Fruit fly (Drosophila melanogaster) whole organism, embryonic: ENCODE measurements around the gene cic.

Experiments used
- CG10209 ChIP-seq: fragments of 200-800 bp; sonication (Bioruptor generic); optimal IDR thresholded peaks from 3 replicates; lab custom pipeline; 2017; ENCODE audit warnings: missing biosample characterization, mild to moderate bottlenecking, missing genetic modification characterization, missing genetic modification reagents
- CG10979 ChIP-seq: fragments of 200-800 bp; sonication (Bioruptor generic); optimal IDR thresholded peaks from 2 replicates; lab custom pipeline; 2018; ENCODE audit warnings: missing biosample characterization, mild to moderate bottlenecking, missing genetic modification characterization, moderate library complexity
- CG11247 ChIP-seq: fragments of 200-800 bp; sonication (Bioruptor generic); IDR thresholded peaks from 2 replicates; pipeline ENCODE4 v1.3.6; 2022; ENCODE audit warnings: missing biosample characterization, missing genetic modification characterization
- CG11504 ChIP-seq: fragments of 200-800 bp; sonication (Bioruptor generic); optimal IDR thresholded peaks from 3 replicates; lab custom pipeline; 2019; ENCODE audit warnings: missing biosample characterization, mild to moderate bottlenecking, missing genetic modification characterization, moderate library complexity
- CG11560 ChIP-seq: fragments of 200-800 bp; sonication (Bioruptor generic); IDR thresholded peaks from 3 replicates; pipeline ENCODE4 v1.3.6; 2022; ENCODE audit warnings: missing biosample characterization, missing genetic modification characterization
- CG14441 ChIP-seq: fragments of 200-800 bp; sonication (Bioruptor generic); IDR thresholded peaks from 2 replicates; pipeline ENCODE4 v1.3.6; 2022; ENCODE audit warnings: missing biosample characterization, missing genetic modification characterization
- CG14965 ChIP-seq: fragments of 200-800 bp; sonication (Bioruptor generic); optimal IDR thresholded peaks from 2 replicates; lab custom pipeline; 2016; ENCODE audit warnings: missing biosample characterization, missing genetic modification characterization, borderline replicate concordance
- CG17328 ChIP-seq: fragments of 200-800 bp; sonication (Bioruptor generic); IDR thresholded peaks from 2 replicates; pipeline ENCODE4 v1.3.6; 2022; ENCODE audit warnings: missing biosample characterization, missing genetic modification characterization
- CG17359 ChIP-seq: fragments of 200-800 bp; sonication (Bioruptor generic); optimal IDR thresholded peaks from 3 replicates; lab custom pipeline; 2018; ENCODE audit warnings: missing biosample characterization, mild to moderate bottlenecking, missing genetic modification characterization, moderate library complexity
- CG2678 ChIP-seq: fragments of 200-800 bp; sonication (Bioruptor generic); optimal IDR thresholded peaks from 3 replicates; lab custom pipeline; 2019; ENCODE audit warnings: missing biosample characterization, mild to moderate bottlenecking, missing genetic modification characterization, moderate library complexity
- CG30403 ChIP-seq: fragments of 200-800 bp; sonication (Bioruptor generic); optimal IDR thresholded peaks from 3 replicates; lab custom pipeline; 2016; ENCODE audit warnings: missing biosample characterization, missing genetic modification characterization
- CG3995 ChIP-seq: fragments of 200-800 bp; sonication (Bioruptor generic); optimal IDR thresholded peaks from 3 replicates; lab custom pipeline; 2016; ENCODE audit warnings: missing biosample characterization, missing genetic modification characterization
- CG42726 ChIP-seq: fragments of 200-800 bp; sonication (Bioruptor generic); IDR thresholded peaks from 2 replicates; pipeline ENCODE4 v1.3.6; 2022; ENCODE audit warnings: missing biosample characterization, missing genetic modification characterization; ENCODE audit not compliant: partially characterized antibody
- CG4328 ChIP-seq: fragments of 200-800 bp; sonication (Bioruptor generic); optimal IDR thresholded peaks from 3 replicates; lab custom pipeline; 2017; ENCODE audit warnings: missing biosample characterization, missing genetic modification reagents, missing genetic modification characterization
- CG6854 ChIP-seq: fragments of 200-800 bp; sonication (Bioruptor generic); optimal IDR thresholded peaks from 3 replicates; lab custom pipeline; 2017; ENCODE audit warnings: missing biosample characterization, mild to moderate bottlenecking, missing genetic modification characterization
- CG7745 ChIP-seq: fragments of 200-800 bp; sonication (Bioruptor generic); optimal IDR thresholded peaks from 2 replicates; lab custom pipeline; 2018; ENCODE audit warnings: missing biosample characterization, mild to moderate bottlenecking, missing genetic modification characterization, moderate library complexity
- CG8765 ChIP-seq: fragments of 200-800 bp; sonication (Bioruptor generic); IDR thresholded peaks from 2 replicates; pipeline ENCODE4 v1.3.6; 2022; ENCODE audit warnings: missing biosample characterization, missing genetic modification characterization
- Dp ChIP-seq: fragments of 200-800 bp; sonication (Bioruptor generic); optimal IDR thresholded peaks from 2 replicates; lab custom pipeline; 2018; ENCODE audit warnings: missing biosample characterization, mild to moderate bottlenecking, missing genetic modification characterization, moderate library complexity
- Drgx ChIP-seq: fragments of 200-800 bp; sonication (Bioruptor generic); IDR thresholded peaks from 2 replicates; pipeline ENCODE4 v1.3.6; 2022; ENCODE audit warnings: missing biosample characterization, missing genetic modification characterization
- Jarid2 ChIP-seq: fragments of 200-800 bp; sonication (Bioruptor generic); optimal IDR thresholded peaks from 3 replicates; lab custom pipeline; 2017; ENCODE audit warnings: mild to moderate bottlenecking, missing biosample characterization, missing genetic modification reagents, missing genetic modification characterization
- Oli ChIP-seq: fragments of 200-800 bp; sonication (Bioruptor generic); optimal IDR thresholded peaks from 2 replicates; lab custom pipeline; 2018; ENCODE audit warnings: missing biosample characterization, mild to moderate bottlenecking, missing genetic modification characterization, moderate library complexity
- Ptx1 ChIP-seq: fragments of 200-800 bp; sonication (Bioruptor generic); IDR thresholded peaks from 2 replicates; pipeline ENCODE4 v1.3.6; 2022; ENCODE audit warnings: missing biosample characterization, missing genetic modification characterization
- Sox102F ChIP-seq: fragments of 200-800 bp; sonication (Bioruptor generic); optimal IDR thresholded peaks from 2 replicates; lab custom pipeline; 2018; ENCODE audit warnings: missing biosample characterization, mild to moderate bottlenecking, missing genetic modification characterization, moderate library complexity
- Stat92E ChIP-seq, 3 experiments: fragments of >200 bp in 2 of 3; fragments of 200-800 bp in 1 of 3; sonication (Bioruptor generic) in 1 of 3; optimal IDR thresholded peaks; 2 replicates each; lab custom pipeline; 2017 to 2019; ENCODE audit warnings: missing biosample characterization in 3 of 3, missing genetic modification characterization in 3 of 3, mild to moderate bottlenecking in 1 of 3, moderate library complexity in 1 of 3
- Trl ChIP-seq, 3 experiments: fragments of >200 bp in 2 of 3; fragments of 200-800 bp in 1 of 3; sonication (Bioruptor generic) in 1 of 3; optimal IDR thresholded peaks; 2 replicates in 1 of 3; 3 replicates in 2 of 3; lab custom pipeline; 2016 to 2017; ENCODE audit warnings: missing biosample characterization in 1 of 3, missing genetic modification characterization in 1 of 3
- Xrp1 ChIP-seq: fragments of 200-800 bp; sonication (Bioruptor generic); IDR thresholded peaks from 2 replicates; pipeline ENCODE4 v1.3.6; 2022; ENCODE audit warnings: missing biosample characterization, missing genetic modification characterization
- cg ChIP-seq: fragments of 200-800 bp; sonication (Bioruptor generic); optimal IDR thresholded peaks from 3 replicates; lab custom pipeline; 2019; ENCODE audit warnings: missing biosample characterization, mild to moderate bottlenecking, missing genetic modification characterization, moderate library complexity
- crol ChIP-seq: fragments of 200-800 bp; sonication (Bioruptor generic); IDR thresholded peaks from 2 replicates; pipeline ENCODE4 v1.3.6; 2022; ENCODE audit warnings: missing biosample characterization, missing genetic modification characterization
- en ChIP-seq: fragments of 200-800 bp; sonication (Bioruptor generic); optimal IDR thresholded peaks from 2 replicates; lab custom pipeline; 2016; ENCODE audit warnings: missing biosample characterization, missing genetic modification characterization
- eve ChIP-seq, 2 experiments: fragments of >200 bp; optimal IDR thresholded peaks; 2 replicates each; lab custom pipeline; 2017; ENCODE audit warnings: missing biosample characterization in 2 of 2, missing genetic modification characterization in 2 of 2
- fd96Cb ChIP-seq: fragments of 200-800 bp; sonication (Bioruptor generic); optimal IDR thresholded peaks from 2 replicates; lab custom pipeline; 2018; ENCODE audit warnings: missing biosample characterization, mild to moderate bottlenecking, missing genetic modification characterization, moderate library complexity
- gem ChIP-seq: fragments of 200-800 bp; sonication (Bioruptor generic); optimal IDR thresholded peaks from 2 replicates; lab custom pipeline; 2019; ENCODE audit warnings: missing biosample characterization, mild to moderate bottlenecking, missing genetic modification characterization, moderate library complexity
- grau ChIP-seq: fragments of 200-800 bp; optimal IDR thresholded peaks from 3 replicates; lab custom pipeline; 2019; ENCODE audit warnings: missing biosample characterization, mild to moderate bottlenecking, missing genetic modification characterization, moderate library complexity
- jing ChIP-seq: fragments of 200-800 bp; sonication (Bioruptor generic); optimal IDR thresholded peaks from 2 replicates; lab custom pipeline; 2018; ENCODE audit warnings: missing biosample characterization, mild to moderate bottlenecking, missing genetic modification characterization
- jumu ChIP-seq: fragments of 200-800 bp; sonication (Bioruptor generic); optimal IDR thresholded peaks from 3 replicates; lab custom pipeline; 2016; ENCODE audit warnings: missing biosample characterization, missing genetic modification characterization
- nmo ChIP-seq: fragments of 200-800 bp; sonication (Bioruptor generic); optimal IDR thresholded peaks from 2 replicates; lab custom pipeline; 2018; ENCODE audit warnings: missing biosample characterization, mild to moderate bottlenecking, missing genetic modification characterization, moderate library complexity
- phol ChIP-seq: fragments of 200-800 bp; sonication (Bioruptor generic); optimal IDR thresholded peaks from 3 replicates; lab custom pipeline; 2018; ENCODE audit warnings: missing biosample characterization, mild to moderate bottlenecking, missing genetic modification characterization, moderate library complexity
- prd ChIP-seq, 3 experiments: fragments of >200 bp in 2 of 3; fragments of 200-800 bp in 1 of 3; sonication (Bioruptor generic) in 1 of 3; optimal IDR thresholded peaks in 2 of 3; IDR thresholded peaks in 1 of 3; 2 replicates in 2 of 3; 3 replicates in 1 of 3; pipeline versions ENCODE4 v1.3.6 to Lab custom; 2017 to 2022; ENCODE audit warnings: missing biosample characterization in 1 of 3, missing genetic modification characterization in 1 of 3
- pros ChIP-seq: fragments of 200-800 bp; sonication (Bioruptor generic); optimal IDR thresholded peaks from 3 replicates; lab custom pipeline; 2019; ENCODE audit warnings: missing biosample characterization, mild to moderate bottlenecking, missing genetic modification characterization, moderate library complexity
- row ChIP-seq: fragments of 200-800 bp; sonication (Bioruptor generic); IDR thresholded peaks from 3 replicates; pipeline ENCODE4 v1.3.6; 2022; ENCODE audit warnings: missing biosample characterization, missing genetic modification characterization
- sens ChIP-seq: fragments of 200-800 bp; sonication (Bioruptor generic); peaks from one replicate; lab custom pipeline; 2016; ENCODE audit warnings: missing biosample characterization, missing genetic modification characterization
- tin ChIP-seq: fragments of 200-800 bp; sonication (Bioruptor generic); optimal IDR thresholded peaks from 3 replicates; lab custom pipeline; 2016; ENCODE audit warnings: missing biosample characterization, missing genetic modification characterization
- unpg ChIP-seq: fragments of 200-800 bp; sonication (Bioruptor generic); optimal IDR thresholded peaks from 3 replicates; lab custom pipeline; 2018; ENCODE audit warnings: missing biosample characterization, mild to moderate bottlenecking, missing genetic modification characterization, moderate library complexity
- vvl ChIP-seq: fragments of 200-800 bp; sonication (Bioruptor generic); IDR thresholded peaks from 2 replicates; pipeline ENCODE4 v1.3.6; 2022; ENCODE audit warnings: missing biosample characterization, missing genetic modification characterization
- zfh1 ChIP-seq: fragments of 200-800 bp; sonication (Bioruptor generic); IDR thresholded peaks from 3 replicates; pipeline ENCODE4 v1.3.6; 2022; ENCODE audit warnings: missing biosample characterization, missing genetic modification characterization

cic gene

dm6 chr3R:20253818-20254217 is 1.2 kb downstream of the cic start (continued):
- no peak for TF ChIP-seq CG6854 (GFP tag; lab: Kevin White, UChicago)
- no peak for TF ChIP-seq jing (GFP tag; lab: Kevin White, UChicago)
- peak; percentile 12 for TF ChIP-seq pros (GFP tag; lab: Kevin White, UChicago)
- TF ChIP-seq Jarid2 (GFP tag; lab: Kevin White, UChicago): no peak
- no peak for TF ChIP-seq CG3995 (GFP tag; lab: Kevin White, UChicago)
- TF ChIP-seq tin (GFP tag; lab: Kevin White, UChicago): no peak
- TF ChIP-seq CG11560 (tag; lab: Robert Waterston, UW): no peak
- TF ChIP-seq Dp (GFP tag; lab: Kevin White, UChicago): no peak
- TF ChIP-seq jumu (GFP tag; lab: Kevin White, UChicago): no peak
- TF ChIP-seq CG14965 (GFP tag; lab: Kevin White, UChicago): no peak
- no peak for TF ChIP-seq fd96Cb
- no peak for TF ChIP-seq CG42726 (GFP tag; lab: Robert Waterston, UW)
- no peak for TF ChIP-seq CG8765 (GFP tag; lab: Robert Waterston, UW)
- TF ChIP-seq CG14441 (GFP tag; lab: Robert Waterston, UW): no peak

- TF ChIP-seq CG11504 (tag; lab: Kevin White, UChicago) (peak; percentile 38), Stat92E (GFP tag; optimal IDR thresholded peaks at IDR 0.05; lab: Kevin White, UChicago) (peak in 1 of 3 experiments; percentile 68), en (GFP tag; lab: Kevin White, UChicago) (no peak), vvl (GFP tag; lab: Robert Waterston, UW) (peak; percentile 31; the same call in 1 of the 2 replicates), prd (optimal IDR thresholded peaks at IDR 0.05; lab: Kevin White, UChicago) (no peak), prd (GFP tag; IDR thresholded peaks at IDR 0.05; lab: Robert Waterston, UW) (peak; percentile 16; the same call in 1 of the 3 replicates), Trl (optimal IDR thresholded peaks at IDR 0.05; lab: Kevin White, UChicago) (peak; percentile 34 to 53), Trl (GFP tag; optimal IDR thresholded peaks at IDR 0.05; lab: Kevin White, UChicago) (no peak), row (GFP tag; lab: Robert Waterston, UW) (0 out of 3 replicates have a peak, but pooled peaks have one; percentile 10), CG4328 (GFP tag; lab: Kevin White, UChicago) (no peak), Sox102F (GFP tag; lab: Kevin White, UChicago) (peak; percentile 34), unpg (peak; percentile 1), nmo (GFP tag; lab: Kevin White, UChicago) (peak; percentile 0), CG10209 (GFP tag; lab: Kevin White, UChicago) (no peak), CG2678 (tag; lab: Kevin White, UChicago) (no peak), CG17328 (no peak), phol (tag; lab: Kevin White, UChicago) (peak; percentile 39), cg (GFP tag; lab: Kevin White, UChicago) (peak; percentile 51), eve (GFP tag; optimal IDR thresholded peaks at IDR 0.05; lab: Kevin White, UChicago) (peak in 1 of 2 experiments; percentile 81), crol (GFP tag; lab: Robert Waterston, UW) (peak; percentile 33), Drgx (GFP tag; lab: Robert Waterston, UW) (peak; percentile 13; the same call in 1 of the 2 replicates), Ptx1 (GFP tag; lab: Robert Waterston, UW) (peak; percentile 39; the same call in 1 of the 2 replicates), gem (tag; lab: Kevin White, UChicago) (peak; percentile 38), CG7745 (peak; percentile 88), grau (tag; lab: Kevin White, UChicago) (peak; percentile 35), tin (GFP tag; lab: Kevin White, UChicago) (peak; percentile 18), Xrp1 (peak; percentile 26; the same call in 1 of the 2 replicates), sens (GFP tag; lab: Kevin White, UChicago) (peak; percentile 92), CG11247 (GFP tag; lab: Robert Waterston, UW) (peak; percentile 11; the same call in 1 of the 2 replicates), CG30403 (peak; percentile 0), CG17359 (peak; percentile 21), zfh1 (peak; percentile 49; the same call in 2 of the 3 replicates), CG10979 (peak; percentile 27), Oli (tag; lab: Kevin White, UChicago) (peak; percentile 0)
Observed at dm6 chr3R:20254231-20255126, 1.9 kb downstream of the cic start.
